Fruit fly (Drosophila melanogaster): Measurements from ENCODE around the gene Tm2.
A peak's percentile ranks its signal among the peaks of the same experiment; 100 is the strongest.

Gene Tm2

dm6 chr3R:15262710-15263672 lies 47.0 kb upstream of the Tm2 start, which contains the start of the genes eIF2gamma and Set (continued):
- TF ChIP-seq Nf-YA (GFP tag; IDR thresholded peaks at IDR 0.05) (no peak), lbe (GFP tag; optimal IDR thresholded peaks at IDR 0.05) (peak; percentile 20), CG10979 (tag; optimal IDR thresholded peaks at IDR 0.05) (peak; percentile 10), CG7372 (GFP tag; IDR thresholded peaks at IDR 0.05) (no peak), CG3407 (GFP tag; optimal IDR thresholded peaks at IDR 0.05) (no peak), lola (GFP tag; optimal IDR thresholded peaks at IDR 0.05) (no peak), HLH4C (GFP tag; IDR thresholded peaks at IDR 0.05; ENCODE audit: partially characterized antibody) (peak; percentile 98), nerfin-2 (GFP tag; IDR thresholded peaks at IDR 0.05; ENCODE audit: partially characterized antibody) (peak; percentile 98), gcm (GFP tag; optimal IDR thresholded peaks at IDR 0.05) (no peak), CG15696 (tag; optimal IDR thresholded peaks at IDR 0.05) (no peak), CG2678 (tag; optimal IDR thresholded peaks at IDR 0.05) (no peak), tin (GFP tag; optimal IDR thresholded peaks at IDR 0.05) (peak; percentile 44), NfI (GFP tag; optimal IDR thresholded peaks at IDR 0.05) (no peak), Ets65A (GFP tag) (peak; percentile 98), CG30020 (tag; optimal IDR thresholded peaks at IDR 0.05) (no peak), unc-4 (GFP tag; IDR thresholded peaks at IDR 0.05; ENCODE audit: partially characterized antibody) (peak; percentile 96), NK7.1 (GFP tag; optimal IDR thresholded peaks at IDR 0.05) (no peak), repo (GFP tag; optimal IDR thresholded peaks at IDR 0.05) (no peak), Ssrp (tag; optimal IDR thresholded peaks at IDR 0.05) (no peak), Hsf (GFP tag; optimal IDR thresholded peaks at IDR 0.05) (peak; percentile 19), CG6683 (GFP tag; optimal IDR thresholded peaks at IDR 0.05) (no peak), CG13287 (GFP tag; IDR thresholded peaks at IDR 0.05; ENCODE audit: partially characterized antibody) (peak; percentile 97), Nf-YC (tag; optimal IDR thresholded peaks at IDR 0.05) (no peak), Sin3A (optimal IDR thresholded peaks at IDR 0.05) (peak; percentile 67), B-H2 (GFP tag; optimal IDR thresholded peaks at IDR 0.05) (peak; percentile 74), CG3281 (GFP tag; optimal IDR thresholded peaks at IDR 0.05) (no peak), mam (GFP tag; optimal IDR thresholded peaks at IDR 0.05) (peak; percentile 58), dan (GFP tag; IDR thresholded peaks at IDR 0.05) (no peak), cato (GFP tag; optimal IDR thresholded peaks at IDR 0.05; ENCODE audit: borderline replicate concordance) (no peak), CG33213 (GFP tag; optimal IDR thresholded peaks at IDR 0.05) (peak; percentile 3), pzg (GFP tag; optimal IDR thresholded peaks at IDR 0.05) (peak; percentile 96), CG11085 (GFP tag; IDR thresholded peaks at IDR 0.05) (no peak), CG12299 (tag; optimal IDR thresholded peaks at IDR 0.05) (no peak), Mrtf (GFP tag; IDR thresholded peaks at IDR 0.05) (0 out of 3 replicates have a peak, but pooled peaks have one; percentile 33), CG4820 (GFP tag; optimal IDR thresholded peaks at IDR 0.05) (no peak), Gug (GFP tag; IDR thresholded peaks at IDR 0.05) (peak; percentile 58; the same call in 1 of the 4 replicates), CG6765 (GFP tag; optimal IDR thresholded peaks at IDR 0.05) (no peak), gsb-n (tag; optimal IDR thresholded peaks at IDR 0.05) (no peak), CG10209 (GFP tag; optimal IDR thresholded peaks at IDR 0.05) (no peak), Ravus (GFP tag; IDR thresholded peaks at IDR 0.05) (no peak), CTCF (GFP tag; optimal IDR thresholded peaks at IDR 0.05) (no peak), sima (GFP tag; optimal IDR thresholded peaks at IDR 0.05) (no peak), Neu2 (GFP tag; optimal IDR thresholded peaks at IDR 0.05; ENCODE audit: borderline replicate concordance) (no peak), CG30403 (GFP tag; optimal IDR thresholded peaks at IDR 0.05) (peak; percentile 22), BtbVII (GFP tag; optimal IDR thresholded peaks at IDR 0.05) (no peak), CG9437 (GFP tag; optimal IDR thresholded peaks at IDR 0.05) (no peak), caup (GFP tag; optimal IDR thresholded peaks at IDR 0.05; ENCODE audit: severe bottlenecking) (no peak), CG31388 (GFP tag; optimal IDR thresholded peaks at IDR 0.05) (no peak), ro (GFP tag; IDR thresholded peaks at IDR 0.05) (no peak)
